Fruit fly (Drosophila melanogaster): ENCODE measurements around the gene CG3430.

CG3430 gene

DNA sequence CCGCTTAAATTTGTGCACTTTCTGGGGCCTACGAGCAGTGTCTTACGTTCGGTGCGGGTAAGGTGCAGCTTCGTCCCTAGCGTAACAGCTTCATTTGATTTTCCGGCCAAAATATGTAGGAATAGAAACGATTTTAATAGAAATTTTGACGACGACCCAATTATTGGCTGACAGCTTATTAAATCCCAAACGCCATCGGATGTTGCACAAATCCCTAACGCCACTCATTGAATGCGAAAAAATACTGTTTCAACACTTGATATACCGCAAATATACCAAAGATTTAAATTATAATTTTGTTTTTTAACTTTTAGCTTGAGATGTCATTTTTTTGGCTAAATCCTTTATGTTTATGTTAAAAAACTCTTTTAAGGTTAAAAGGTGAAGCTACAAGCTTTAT lies 11.7 kb upstream of the CG3430 start, which contains the start of gene Fgop2 (continued):
- TF ChIP-seq gcm2 (GFP tag; optimal IDR thresholded peaks at IDR 0.05) (no peak), CG1603 (tag; optimal IDR thresholded peaks at IDR 0.05) (peak; percentile 51), CG12659 (GFP tag; optimal IDR thresholded peaks at IDR 0.05) (peak; percentile 26), BEAF-32 (GFP tag; optimal IDR thresholded peaks at IDR 0.05) (peak; percentile 25), sob (GFP tag; IDR thresholded peaks at IDR 0.05) (peak; percentile 20; the same call in 1 of the 2 replicates), cas (GFP tag; IDR thresholded peaks at IDR 0.05) (no peak), Dp (GFP tag; optimal IDR thresholded peaks at IDR 0.05) (peak; percentile 74), pzg (GFP tag; optimal IDR thresholded peaks at IDR 0.05) (peak; percentile 61), CG30020 (tag; optimal IDR thresholded peaks at IDR 0.05) (peak; percentile 13), CG2678 (tag; optimal IDR thresholded peaks at IDR 0.05) (no peak), cad (GFP tag; optimal IDR thresholded peaks at IDR 0.05) (peak; percentile 31), CG2712 (tag; optimal IDR thresholded peaks at IDR 0.05) (peak; percentile 4), MBD-R2 (GFP tag; IDR thresholded peaks at IDR 0.05) (peak; percentile 69), CG14710 (tag; optimal IDR thresholded peaks at IDR 0.05) (peak; percentile 41), Myb (GFP tag; optimal IDR thresholded peaks at IDR 0.05) (peak; percentile 4)

DNA sequence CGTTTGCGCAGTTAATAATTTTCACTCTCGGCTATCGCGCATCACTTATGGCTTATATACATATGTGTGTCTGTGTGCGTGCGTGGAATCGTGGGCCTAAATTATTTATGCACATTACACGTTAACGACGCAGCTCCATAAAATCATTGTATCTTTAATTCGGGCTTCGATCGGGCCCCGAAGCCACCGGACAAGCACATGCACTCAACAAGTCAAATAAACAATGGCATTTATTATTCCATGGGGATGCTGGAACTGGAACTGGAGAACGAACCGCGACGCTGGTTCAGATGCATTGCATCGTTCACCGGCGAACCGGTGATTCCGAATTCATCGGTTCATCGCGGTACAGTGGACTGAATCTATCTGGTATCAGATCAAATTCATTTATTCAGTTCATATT lies 8.3 kb upstream of the CG3430 start, which contains the start of gene ihog:
TSS of gene ihog (minus strand) at position 269 of the 403 bp plus-strand sequence.
- TF ChIP-seq CG34376 (GFP tag; optimal IDR thresholded peaks at IDR 0.05): peak; percentile 4
- peak; percentile 68; the same call in 1 of the 2 replicates for TF ChIP-seq MBD-R2 (GFP tag; IDR thresholded peaks at IDR 0.05)
- TF ChIP-seq MESR4 (GFP tag; optimal IDR thresholded peaks at IDR 0.05): peak; percentile 78
- TF ChIP-seq CG18011 (GFP tag; optimal IDR thresholded peaks at IDR 0.05): no peak
- no peak for TF ChIP-seq CG3726 (GFP tag; IDR thresholded peaks at IDR 0.05)
- TF ChIP-seq Drgx (GFP tag; IDR thresholded peaks at IDR 0.05): no peak
- no peak for TF ChIP-seq Rx (GFP tag; IDR thresholded peaks at IDR 0.05)
- no peak for TF ChIP-seq CG2120 (GFP tag; optimal IDR thresholded peaks at IDR 0.05)
- no peak for TF ChIP-seq ash1 (GFP tag; optimal IDR thresholded peaks at IDR 0.05)
- TF ChIP-seq CG18764 (GFP tag; optimal IDR thresholded peaks at IDR 0.05): no peak
- no peak for TF ChIP-seq CG12942 (GFP tag; optimal IDR thresholded peaks at IDR 0.05)
- TF ChIP-seq CG13624 (GFP tag; optimal IDR thresholded peaks at IDR 0.05): no peak
- TF ChIP-seq CG3995 (GFP tag; optimal IDR thresholded peaks at IDR 0.05): no peak
- no peak for TF ChIP-seq CkIIα-i1 (GFP tag; IDR thresholded peaks at IDR 0.05)
- TF ChIP-seq CG16815 (GFP tag; optimal IDR thresholded peaks at IDR 0.05): no peak
- TF ChIP-seq CG9437 (GFP tag; optimal IDR thresholded peaks at IDR 0.05): no peak
- no peak for TF ChIP-seq slou (GFP tag; optimal IDR thresholded peaks at IDR 0.05)
- no peak for TF ChIP-seq hb (GFP tag; IDR thresholded peaks at IDR 0.05; ENCODE audit: partially characterized antibody)
- no peak for TF ChIP-seq pho (GFP tag; optimal IDR thresholded peaks at IDR 0.05)
- no peak for TF ChIP-seq Bteb2 (GFP tag; optimal IDR thresholded peaks at IDR 0.05)
- TF ChIP-seq CG4424 (GFP tag; optimal IDR thresholded peaks at IDR 0.05): no peak
- TF ChIP-seq CG12769 (tag; optimal IDR thresholded peaks at IDR 0.05): no peak
- TF ChIP-seq onecut (GFP tag; IDR thresholded peaks at IDR 0.05): no peak
- no peak for TF ChIP-seq fd96Cb (tag; optimal IDR thresholded peaks at IDR 0.05)
- no peak for TF ChIP-seq ato (GFP tag; IDR thresholded peaks at IDR 0.05; ENCODE audit: partially characterized antibody)
- no peak for TF ChIP-seq CHES-1-like (GFP tag; optimal IDR thresholded peaks at IDR 0.05)
- no peak for TF ChIP-seq Stat92E (GFP tag; optimal IDR thresholded peaks at IDR 0.05)
- TF ChIP-seq nau (GFP tag; optimal IDR thresholded peaks at IDR 0.05): no peak
- no peak for TF ChIP-seq Ets97D (GFP tag; optimal IDR thresholded peaks at IDR 0.05)
- TF ChIP-seq sna (GFP tag; IDR thresholded peaks at IDR 0.05; ENCODE audit: partially characterized antibody): no peak
- peak; percentile 46 for TF ChIP-seq tap (tag; optimal IDR thresholded peaks at IDR 0.05)
- TF ChIP-seq Adf1 (GFP tag; IDR thresholded peaks at IDR 0.05): peak; percentile 52; the same call in 1 of the 2 replicates
- no peak for TF ChIP-seq CG1792 (GFP tag; optimal IDR thresholded peaks at IDR 0.05)
- TF ChIP-seq CG7987 (GFP tag; optimal IDR thresholded peaks at IDR 0.05): no peak
- peak; percentile 47; the same call in 1 of the 2 replicates for TF ChIP-seq unc-4 (GFP tag; IDR thresholded peaks at IDR 0.05; ENCODE audit: partially characterized antibody)
- no peak for TF ChIP-seq trh (GFP tag; optimal IDR thresholded peaks at IDR 0.05)

Measured in whole organism, embryonic.